Worm (Caenorhabditis elegans): ENCODE results near the gene srh-274.
A peak's percentile ranks its signal among the peaks of the same experiment; 100 is the strongest.

srh-274 gene

DNA sequence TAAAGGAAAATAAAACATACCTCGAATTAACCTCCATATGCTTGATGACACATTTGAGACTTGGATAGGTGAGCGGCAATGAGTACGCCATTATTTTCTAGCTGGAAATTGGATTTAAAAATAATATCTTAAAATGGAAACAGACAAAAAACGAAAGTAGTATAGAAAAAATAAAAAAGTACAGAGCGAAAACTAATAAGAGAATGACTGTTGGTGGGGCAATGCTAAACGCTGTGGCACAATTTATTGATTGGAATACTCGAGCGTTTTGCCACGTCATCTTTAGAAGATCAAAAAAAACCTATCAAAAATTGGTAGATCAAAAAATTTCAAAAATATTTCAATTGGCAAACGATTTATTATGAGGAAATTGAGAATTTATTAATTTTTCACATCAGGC lies 34.9 kb upstream of the srh-274 start, which contains the start of gene fbxc-32:
fbxc-32 (minus strand) TSS at position 101 of the 400 bp plus-strand sequence.
- TF ChIP-seq dmd-6 (GFP tag; IDR thresholded peaks at IDR 0.05) = no peak
- no peak for TF ChIP-seq nhr-111 (GFP tag; optimal IDR thresholded peaks at IDR 0.05)
- TF ChIP-seq ztf-11 (tag; optimal IDR thresholded peaks at IDR 0.05) = no peak
- no peak for TF ChIP-seq lin-1 (GFP tag; IDR thresholded peaks at IDR 0.05)
- no peak for TF ChIP-seq daf-12 (tag; optimal IDR thresholded peaks at IDR 0.05)

DNA sequence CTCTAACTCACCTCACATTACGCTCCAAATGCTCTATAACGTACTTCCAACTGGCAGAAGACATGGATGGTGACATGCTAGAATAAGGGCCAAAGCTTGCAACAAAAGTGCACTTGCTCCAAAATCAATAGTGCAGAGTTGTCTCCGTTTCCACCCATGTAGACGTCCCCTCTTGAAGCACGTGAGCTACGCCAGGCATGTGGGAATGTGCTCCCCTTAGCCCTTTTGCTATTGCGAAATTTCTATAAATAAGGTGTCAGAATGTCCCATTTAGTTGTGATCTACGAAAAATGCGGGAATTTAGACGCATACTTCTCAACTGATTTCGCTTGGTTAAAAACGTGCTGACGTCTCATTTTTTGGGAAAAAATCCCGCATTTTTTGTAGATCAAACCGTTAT lies 32.6 kb upstream of the srh-274 start:
- TF ChIP-seq zip-11 (GFP tag; IDR thresholded peaks at IDR 0.05) (no peak), spr-1 (tag; optimal IDR thresholded peaks at IDR 0.05) (no peak), cey-2 (tag; optimal IDR thresholded peaks at IDR 0.05; ENCODE audit: borderline replicate concordance, insufficient read depth) (no peak), zfp-2 (tag; optimal IDR thresholded peaks at IDR 0.05) (no peak), fkh-10 (GFP tag; optimal IDR thresholded peaks at IDR 0.05) (no peak), unc-130 (GFP tag; optimal IDR thresholded peaks at IDR 0.05) (no peak), snpc-4 (tag; optimal IDR thresholded peaks at IDR 0.05) (no peak), daf-19 (GFP tag; conservative IDR thresholded peaks at IDR 0.05) (no peak), madf-9 (GFP tag; conservative IDR thresholded peaks at IDR 0.05) (no peak), ceh-44 (GFP tag; IDR thresholded peaks at IDR 0.05) (no peak), madf-5 (GFP tag; IDR thresholded peaks at IDR 0.05) (no peak), unc-39 (tag; optimal IDR thresholded peaks at IDR 0.05) (no peak), ctbp-1 (GFP tag; IDR thresholded peaks at IDR 0.05) (no peak), ceh-82 (tag; optimal IDR thresholded peaks at IDR 0.05) (no peak), snpc-1.2 (GFP tag; IDR thresholded peaks at IDR 0.05) (no peak)

DNA sequence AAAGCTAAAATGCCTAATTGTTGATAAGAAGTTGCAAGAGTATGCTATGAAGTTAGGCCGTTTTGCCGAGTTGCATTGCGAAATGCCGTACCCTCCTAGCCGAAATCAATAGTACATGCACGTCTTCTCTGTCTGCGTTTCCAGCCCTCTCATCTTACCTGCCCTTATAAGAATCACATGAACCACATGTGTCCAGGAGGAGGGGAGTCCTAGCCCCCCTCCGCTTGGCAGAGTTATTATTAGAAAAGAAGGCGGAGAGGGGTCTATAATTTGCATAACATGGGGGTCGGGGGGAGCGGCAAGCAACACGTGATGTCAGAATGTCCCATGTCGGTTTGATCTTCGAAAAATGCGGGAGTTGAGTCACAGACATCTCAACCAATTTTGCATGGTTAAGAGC lies 29.9 kb upstream of the srh-274 start:
- TF ChIP-seq daf-12 (tag; optimal IDR thresholded peaks at IDR 0.05) = no peak
- TF ChIP-seq mep-1 (tag; optimal IDR thresholded peaks at IDR 0.05) = no peak
- no peak for TF ChIP-seq nhr-28 (tag; optimal IDR thresholded peaks at IDR 0.05)
- no peak for TF ChIP-seq Y75B8A.6 (GFP tag; IDR thresholded peaks at IDR 0.05)
- no peak for TF ChIP-seq lim-7 (GFP tag; IDR thresholded peaks at IDR 0.05)
- no peak for TF ChIP-seq T20F7.1 (GFP tag; optimal IDR thresholded peaks at IDR 0.05)
- no peak for TF ChIP-seq hlh-30 (tag; optimal IDR thresholded peaks at IDR 0.05; ENCODE audit: insufficient read depth)
- TF ChIP-seq F10B5.3 (tag; optimal IDR thresholded peaks at IDR 0.05) = no peak
- TF ChIP-seq lsy-2 (tag; optimal IDR thresholded peaks at IDR 0.05) = no peak

DNA sequence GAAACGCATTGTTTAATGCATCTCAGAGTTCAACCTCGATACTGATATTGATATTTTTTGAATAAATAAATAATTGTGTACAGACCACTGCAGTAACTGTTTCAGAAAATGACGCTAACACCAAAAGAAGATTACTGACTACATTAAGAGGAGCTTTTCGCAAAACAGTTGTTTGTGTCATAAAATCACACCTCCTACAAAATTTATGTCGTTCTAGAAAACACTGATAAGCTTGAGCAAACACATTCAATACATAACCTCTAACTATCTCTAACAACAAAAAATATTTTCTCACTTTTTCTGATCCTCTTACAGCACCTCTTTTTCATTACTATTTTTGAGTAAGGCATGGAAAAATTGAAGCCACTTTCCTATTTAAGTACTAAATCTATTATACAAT lies 28.3 kb upstream of the srh-274 start, which contains the start of gene fbxc-7:
fbxc-7 (plus strand) TSS at position 301 of the 400 bp plus-strand sequence.
- TF ChIP-seq nhr-28 (tag; optimal IDR thresholded peaks at IDR 0.05) = peak; percentile 29

DNA sequence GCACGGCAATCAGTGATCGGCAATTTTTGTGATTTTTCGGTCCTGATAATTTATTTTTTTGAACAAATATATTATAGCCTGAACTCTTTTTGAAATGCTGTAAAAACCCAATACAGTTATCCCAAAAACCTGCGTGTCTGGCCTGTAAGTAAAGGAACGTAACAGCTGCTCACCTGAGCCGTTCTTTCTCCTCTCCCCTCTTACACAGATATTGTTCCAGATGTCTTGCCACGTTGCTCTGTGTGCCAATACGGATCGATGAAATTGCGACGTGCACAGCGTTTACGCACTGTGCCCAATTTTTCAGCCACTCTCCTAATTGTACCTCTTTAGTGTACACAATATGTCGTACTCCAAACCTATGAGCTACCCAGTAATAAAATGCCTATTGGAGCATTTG lies 24.3 kb upstream of the srh-274 start, which contains the start of gene sdz-4:
sdz-4 (plus strand) TSS at position 301 of the 400 bp plus-strand sequence.
- no peak for TF ChIP-seq ztf-11 (tag; optimal IDR thresholded peaks at IDR 0.05)
- no peak for TF ChIP-seq snpc-4 (tag; optimal IDR thresholded peaks at IDR 0.05)
- peak; percentile 74 for TF ChIP-seq aha-1 (tag)
- TF ChIP-seq nhr-102 (tag; optimal IDR thresholded peaks at IDR 0.05) = no peak
- no peak for TF ChIP-seq nhr-11 (tag; optimal IDR thresholded peaks at IDR 0.05)

DNA sequence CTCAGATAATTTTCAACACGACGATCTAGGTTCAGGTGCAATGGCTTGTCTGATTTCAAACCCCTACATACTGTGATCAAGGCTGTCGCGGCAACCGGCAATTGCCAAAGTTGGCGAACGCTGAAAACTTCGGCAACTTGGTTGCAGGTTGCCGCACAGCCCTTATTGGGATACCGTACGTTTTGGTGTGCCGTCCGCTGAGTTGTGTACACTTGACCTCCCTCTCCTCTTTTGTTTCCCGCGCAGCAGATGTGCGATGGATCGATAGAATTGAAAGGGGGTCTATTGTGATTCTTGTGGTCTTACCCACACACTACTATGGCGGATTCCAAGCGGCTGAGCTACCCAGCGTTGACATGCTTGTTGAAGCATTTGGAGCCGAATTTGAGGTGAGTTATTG lies 22.7 kb upstream of the srh-274 start, which contains the start of the genes C32B5.18 and C32B5.7:
C32B5.18 (plus strand) TSS at position 301 of the 400 bp plus-strand sequence.
C32B5.7 (plus strand) TSS at position 311 of the 400 bp plus-strand sequence.
- TF ChIP-seq aha-1 (tag) = peak; percentile 76
- TF ChIP-seq fos-1 (tag; optimal IDR thresholded peaks at IDR 0.05) = no peak
